Worm (Caenorhabditis elegans) whole organism, L2 larva: ENCODE results near the gene M6.4.
A peak's percentile ranks its signal among the peaks of the same experiment; 100 is the strongest.

Source experiments
- C34F6.9 ChIP-seq: fragments of 150-350 bp; optimal IDR thresholded peaks from 2 replicates; lab custom pipeline; 2014; ENCODE audit warnings: missing biosample characterization, missing genetic modification characterization
- F13H6.1 ChIP-seq: sonication (generic microtip); optimal IDR thresholded peaks from 2 replicates; lab custom pipeline; 2016; ENCODE audit warnings: missing genetic modification characterization, missing compliant biosample characterization
- R02D3.7 ChIP-seq: fragments of 150-350 bp; optimal IDR thresholded peaks from 2 replicates; lab custom pipeline; 2014; ENCODE audit warnings: missing biosample characterization, missing genetic modification characterization
- aly-2 ChIP-seq: fragments of 150-350 bp; optimal IDR thresholded peaks from 2 replicates; lab custom pipeline; 2014; ENCODE audit warnings: missing biosample characterization, missing genetic modification characterization
- blmp-1 ChIP-seq: sonication (generic microtip); optimal IDR thresholded peaks from 2 replicates; lab custom pipeline; 2017; ENCODE audit warnings: missing genetic modification characterization, mild to moderate bottlenecking, missing compliant biosample characterization, antibody characterized with exemption, moderate library complexity; ENCODE audit not compliant: insufficient read depth
- ceh-82 ChIP-seq: fragments of 150-350 bp; optimal IDR thresholded peaks from 2 replicates; lab custom pipeline; 2014; ENCODE audit warnings: missing biosample characterization, missing genetic modification characterization
- dmd-4 ChIP-seq: sonication (generic microtip); optimal IDR thresholded peaks from 2 replicates; lab custom pipeline; 2017; ENCODE audit warnings: missing biosample characterization, missing genetic modification characterization
- elt-1 ChIP-seq: fragments of 150-350 bp; optimal IDR thresholded peaks from 2 replicates; lab custom pipeline; 2014; ENCODE audit warnings: missing biosample characterization, missing genetic modification characterization
- elt-3 ChIP-seq: sonication (generic microtip); optimal IDR thresholded peaks from 2 replicates; lab custom pipeline; 2017; ENCODE audit warnings: missing biosample characterization, missing genetic modification characterization
- fos-1 ChIP-seq: fragments of 150-350 bp; optimal IDR thresholded peaks from 2 replicates; lab custom pipeline; 2014; ENCODE audit warnings: missing biosample characterization, missing genetic modification characterization
- gmeb-1 ChIP-seq: fragments of 150-350 bp; optimal IDR thresholded peaks from 2 replicates; lab custom pipeline; 2014; ENCODE audit warnings: missing biosample characterization, missing genetic modification characterization
- lin-11 ChIP-seq: fragments of 150-350 bp; sonication (generic microtip); optimal IDR thresholded peaks from 2 replicates; lab custom pipeline; 2014; ENCODE audit warnings: missing biosample characterization, missing genetic modification characterization, inconsistent platforms, mixed read lengths
- lin-39 ChIP-seq: fragments of 150-350 bp; optimal IDR thresholded peaks from 2 replicates; lab custom pipeline; 2014; ENCODE audit warnings: missing biosample characterization, missing genetic modification reagents, missing genetic modification characterization
- lsy-2 ChIP-seq, 2 experiments: fragments of 150-350 bp in 1 of 2; sonication (generic microtip) in 1 of 2; optimal IDR thresholded peaks; 2 replicates each; lab custom pipeline; 2014 to 2017; ENCODE audit warnings: missing biosample characterization in 2 of 2, missing genetic modification characterization in 2 of 2
- mab-5 ChIP-seq: fragments of 150-350 bp; optimal IDR thresholded peaks from 2 replicates; lab custom pipeline; 2014; ENCODE audit warnings: missing biosample characterization, missing genetic modification characterization
- mdl-1 ChIP-seq, 2 experiments: fragments of 150-350 bp in 1 of 2; sonication (generic microtip) in 1 of 2; optimal IDR thresholded peaks; 2 replicates each; lab custom pipeline; 2017; ENCODE audit warnings: missing biosample characterization in 2 of 2, missing genetic modification characterization in 2 of 2
- nhr-12 ChIP-seq: fragments of 150-350 bp; optimal IDR thresholded peaks from 2 replicates; lab custom pipeline; 2014; ENCODE audit warnings: missing biosample characterization, missing genetic modification characterization
- nhr-129 ChIP-seq: fragments of 150-350 bp; optimal IDR thresholded peaks from 2 replicates; lab custom pipeline; 2014; ENCODE audit warnings: missing biosample characterization, missing genetic modification characterization
- nhr-21 ChIP-seq: fragments of 150-350 bp; optimal IDR thresholded peaks from 2 replicates; lab custom pipeline; 2014; ENCODE audit warnings: missing biosample characterization, missing genetic modification characterization
- nhr-237 ChIP-seq: fragments of 150-350 bp; optimal IDR thresholded peaks from 2 replicates; lab custom pipeline; 2014; ENCODE audit warnings: missing biosample characterization, missing genetic modification characterization
- nhr-25 ChIP-seq: fragments of 150-350 bp; sonication (generic microtip); optimal IDR thresholded peaks from 3 replicates; lab custom pipeline; 2014; ENCODE audit warnings: missing biosample characterization, missing genetic modification characterization
- sma-9 ChIP-seq, 2 experiments: fragments of 150-350 bp in 1 of 2; sonication (generic microtip) in 1 of 2; optimal IDR thresholded peaks; 2 replicates each; lab custom pipeline; 2014 to 2016; ENCODE audit warnings: missing genetic modification characterization in 2 of 2, mild to moderate bottlenecking in 1 of 2, missing biosample characterization in 1 of 2, missing compliant biosample characterization in 1 of 2, missing genetic modification reagents in 1 of 2, moderate library complexity in 1 of 2
- snpc-4 ChIP-seq: fragments of 150-350 bp; optimal IDR thresholded peaks from 2 replicates; lab custom pipeline; 2014; ENCODE audit warnings: missing biosample characterization, missing genetic modification characterization
- unc-55 ChIP-seq: fragments of 150-350 bp; sonication (generic microtip); optimal IDR thresholded peaks from 3 replicates; lab custom pipeline; 2014; ENCODE audit warnings: missing biosample characterization, missing genetic modification reagents, missing genetic modification characterization
- unc-62 ChIP-seq: fragments of 150-350 bp; optimal IDR thresholded peaks from 2 replicates; lab custom pipeline; 2014; ENCODE audit warnings: missing biosample characterization, missing genetic modification reagents, missing genetic modification characterization
- zag-1 ChIP-seq: fragments of 150-350 bp; optimal IDR thresholded peaks from 2 replicates; lab custom pipeline; 2014; ENCODE audit warnings: missing biosample characterization, missing genetic modification characterization
- ztf-1 ChIP-seq: fragments of 200-800 bp; sonication (Bioruptor generic); conservative IDR thresholded peaks from 2 replicates; pipeline ENCODE4 v1.3.6; 2022; ENCODE audit warnings: missing genetic modification characterization, missing compliant biosample characterization
- ztf-4 ChIP-seq: fragments of 150-350 bp; optimal IDR thresholded peaks from 2 replicates; lab custom pipeline; 2014; ENCODE audit warnings: missing biosample characterization, missing genetic modification characterization

Gene M6.4

ce11 chrX:601860-602259 is 27.1 kb upstream of the M6.4 start, which contains the start of gene F13C5.1:
Gene F13C5.1 (plus strand): TSS chrX:602160.
- TF ChIP-seq dmd-4 (tag; lab: Kevin White, UChicago) (no peak), ztf-4 (tag; lab: Kevin White, UChicago) (no peak), nhr-12 (tag; lab: Kevin White, UChicago) (no peak), zag-1 (tag; lab: Kevin White, UChicago) (no peak), lin-11 (tag; lab: Kevin White, UChicago) (no peak), sma-9 (GFP tag; optimal IDR thresholded peaks at IDR 0.05; lab: Kevin White, UChicago) (no peak), sma-9 (tag; optimal IDR thresholded peaks at IDR 0.05; lab: Kevin White, UChicago) (no peak), unc-62 (GFP tag; lab: Kevin White, UChicago) (no peak), snpc-4 (tag; lab: Kevin White, UChicago) (no peak), gmeb-1 (tag; lab: Kevin White, UChicago) (no peak), R02D3.7 (no peak), elt-3 (no peak), nhr-129 (no peak), nhr-237 (tag; lab: Kevin White, UChicago) (no peak), mab-5 (tag; lab: Kevin White, UChicago) (no peak), unc-55 (GFP tag; lab: Kevin White, UChicago) (no peak)
- TF ChIP-seq, all 48 proteins: peak for 0

ce11 chrX:608392-608791 is 20.6 kb upstream of the M6.4 start, which contains the start of gene F13C5.5:
Gene F13C5.5 (minus strand): TSS chrX:608492.
- TF ChIP-seq nhr-237 (tag; lab: Kevin White, UChicago) (no peak), F13H6.1 (tag; lab: Kevin White, UChicago) (peak; percentile 18)

ce11 chrX:609553-609952 is 19.4 kb upstream of the M6.4 start:
- TF ChIP-seq gmeb-1 (tag; lab: Kevin White, UChicago) (no peak), aly-2 (tag; lab: Kevin White, UChicago) (no peak), ztf-4 (tag; lab: Kevin White, UChicago) (no peak), blmp-1 (tag; lab: Kevin White, UChicago) (no peak), elt-3 (no peak)

ce11 chrX:612783-613182 is 16.2 kb upstream of the M6.4 start:
- TF ChIP-seq blmp-1 (tag; lab: Kevin White, UChicago) (no peak), snpc-4 (tag; lab: Kevin White, UChicago) (peak; percentile 29), C34F6.9 (tag; lab: Kevin White, UChicago) (no peak), lsy-2 (tag; optimal IDR thresholded peaks at IDR 0.05; lab: Kevin White, UChicago) (no peak)

ce11 chrX:617730-618129 is 11.3 kb upstream of the M6.4 start:
- no peak for TF ChIP-seq lsy-2 (tag; optimal IDR thresholded peaks at IDR 0.05; lab: Kevin White, UChicago)
- peak; percentile 34 for TF ChIP-seq F13H6.1 (tag; lab: Kevin White, UChicago)
- TF ChIP-seq mdl-1 (tag; optimal IDR thresholded peaks at IDR 0.05; lab: Kevin White, UChicago): no peak
- no peak for TF ChIP-seq lin-39 (tag; lab: Kevin White, UChicago)
- TF ChIP-seq, all 48 proteins: peak for 1

ce11 chrX:621190-621589 is 7.8 kb upstream of the M6.4 start, which contains the start of gene unc-96:
Gene unc-96 (minus strand): TSS chrX:621290.
- TF ChIP-seq dmd-4 (tag; lab: Kevin White, UChicago): no peak
- no peak for TF ChIP-seq unc-62 (GFP tag; lab: Kevin White, UChicago)
- no peak for TF ChIP-seq ceh-82 (tag; lab: Kevin White, UChicago)
- no peak for TF ChIP-seq lin-39 (tag; lab: Kevin White, UChicago)
- TF ChIP-seq nhr-12 (tag; lab: Kevin White, UChicago): no peak
- TF ChIP-seq fos-1 (tag; lab: Kevin White, UChicago): no peak
- TF ChIP-seq ztf-1: no peak
- no peak for TF ChIP-seq zag-1 (tag; lab: Kevin White, UChicago)
- TF ChIP-seq aly-2 (tag; lab: Kevin White, UChicago): no peak
- no peak for TF ChIP-seq nhr-21 (tag; lab: Kevin White, UChicago)
- TF ChIP-seq elt-1 (tag; lab: Kevin White, UChicago): no peak
- no peak for TF ChIP-seq nhr-25
- no peak for TF ChIP-seq lsy-2 (tag; optimal IDR thresholded peaks at IDR 0.05; lab: Kevin White, UChicago)
- no peak for TF ChIP-seq sma-9 (GFP tag; optimal IDR thresholded peaks at IDR 0.05; lab: Kevin White, UChicago)
- no peak for TF ChIP-seq sma-9 (tag; optimal IDR thresholded peaks at IDR 0.05; lab: Kevin White, UChicago)
